Worm (Caenorhabditis elegans) whole organism, young adult: ENCODE data around the gene irld-24.

ENCODE experiments used
- lin-35 ChIP-seq, 3 experiments: fragments of 150-350 bp in 2 of 3; sonication (generic microtip) in 1 of 3; optimal IDR thresholded peaks; 2 replicates each; lab custom pipeline; 2014 to 2018; ENCODE audit warnings: missing biosample characterization in 3 of 3, missing genetic modification characterization in 3 of 3, missing genetic modification reagents in 3 of 3
- snpc-1.1 ChIP-seq: sonication (generic microtip); optimal IDR thresholded peaks from 2 replicates; lab custom pipeline; 2017; ENCODE audit warnings: missing genetic modification characterization, mild to moderate bottlenecking, missing compliant biosample characterization, antibody characterized with exemption, moderate library complexity, missing genotype, missing genetic modification reagents; ENCODE audit not compliant: insufficient read depth

The irld-24 gene

ce11 chrX:14039293-14039692 lies 52.9 kb downstream of the irld-24 start:
- TF ChIP-seq lin-35 (GFP tag; optimal IDR thresholded peaks at IDR 0.05; lab: Kevin White, UChicago): no peak
- no peak for TF ChIP-seq snpc-1.1 (tag; lab: Kevin White, UChicago)
